Worm (Caenorhabditis elegans) whole organism, late embryonic: ENCODE results near the gene R08D7.7.

Experiments
- C38D4.7 ChIP-seq: fragments of 200-800 bp; sonication (Bioruptor generic); optimal IDR thresholded peaks from 2 replicates; lab custom pipeline; 2018; ENCODE audit warnings: mild to moderate bottlenecking, missing genetic modification characterization, moderate library complexity, missing compliant biosample characterization
- F13H6.1 ChIP-seq: sonication (generic microtip); optimal IDR thresholded peaks from 2 replicates; lab custom pipeline; 2016; ENCODE audit warnings: missing genetic modification characterization, missing compliant biosample characterization
- K02D7.2 ChIP-seq: sonication (generic microtip); optimal IDR thresholded peaks from 2 replicates; lab custom pipeline; 2017; ENCODE audit warnings: mild to moderate bottlenecking, missing genetic modification characterization, missing compliant biosample characterization
- K09A11.1 ChIP-seq: sonication (generic microtip); optimal IDR thresholded peaks from 2 replicates; lab custom pipeline; 2017; ENCODE audit warnings: antibody characterized with exemption, mild to moderate bottlenecking, missing genetic modification characterization, missing compliant biosample characterization; ENCODE audit not compliant: insufficient read depth
- T23F11.4 ChIP-seq: fragments of 200-800 bp; sonication (Bioruptor generic); optimal IDR thresholded peaks from 2 replicates; lab custom pipeline; 2018; ENCODE audit warnings: mild to moderate bottlenecking, missing genetic modification characterization, missing compliant biosample characterization
- ceh-18 ChIP-seq: sonication (generic microtip); optimal IDR thresholded peaks from 2 replicates; lab custom pipeline; 2016; ENCODE audit warnings: missing genetic modification characterization, missing compliant biosample characterization
- ceh-2 ChIP-seq: sonication (generic microtip); optimal IDR thresholded peaks from 2 replicates; lab custom pipeline; 2016; ENCODE audit warnings: missing genotype, missing genetic modification characterization, missing compliant biosample characterization
- ceh-24 ChIP-seq: sonication (generic microtip); optimal IDR thresholded peaks from 2 replicates; lab custom pipeline; 2016; ENCODE audit warnings: mild to moderate bottlenecking, missing genetic modification characterization, missing compliant biosample characterization
- ceh-31 ChIP-seq: sonication (generic microtip); optimal IDR thresholded peaks from 2 replicates; lab custom pipeline; 2016; ENCODE audit warnings: missing genetic modification characterization, missing compliant biosample characterization
- ceh-34 ChIP-seq: sonication (generic microtip); optimal IDR thresholded peaks from 2 replicates; lab custom pipeline; 2016; ENCODE audit warnings: mild to moderate bottlenecking, missing genetic modification characterization, missing compliant biosample characterization
- ceh-45 ChIP-seq: fragments of 200-800 bp; sonication (Bioruptor generic); IDR thresholded peaks from 2 replicates; pipeline ENCODE4 v1.3.6; 2022; ENCODE audit warnings: missing genetic modification reagents, missing genetic modification characterization, missing compliant biosample characterization
- ceh-48 ChIP-seq: sonication (generic microtip); optimal IDR thresholded peaks from 2 replicates; lab custom pipeline; 2016; ENCODE audit warnings: missing genetic modification characterization, inconsistent platforms, missing compliant biosample characterization
- che-1 ChIP-seq: sonication (generic microtip); optimal IDR thresholded peaks from 2 replicates; lab custom pipeline; 2016; ENCODE audit warnings: mild to moderate bottlenecking, missing genetic modification characterization, missing compliant biosample characterization
- dmd-4 ChIP-seq: sonication (generic microtip); optimal IDR thresholded peaks from 2 replicates; lab custom pipeline; 2016; ENCODE audit warnings: borderline replicate concordance, missing genetic modification characterization, missing compliant biosample characterization
- dve-1 ChIP-seq: sonication (generic microtip); optimal IDR thresholded peaks from 2 replicates; lab custom pipeline; 2017; ENCODE audit warnings: antibody characterized with exemption, mild to moderate bottlenecking, missing genetic modification characterization, missing compliant biosample characterization
- ets-4 ChIP-seq: sonication (generic microtip); optimal IDR thresholded peaks from 2 replicates; lab custom pipeline; 2016; ENCODE audit warnings: missing genetic modification characterization, missing compliant biosample characterization
- fkh-10 ChIP-seq: fragments of 150-350 bp; optimal IDR thresholded peaks from 2 replicates; lab custom pipeline; 2014; ENCODE audit warnings: missing biosample characterization, missing genetic modification reagents, missing genetic modification characterization
- gmeb-2 ChIP-seq: sonication (generic microtip); optimal IDR thresholded peaks from 2 replicates; lab custom pipeline; 2016; ENCODE audit warnings: missing genetic modification characterization, inconsistent platforms, missing compliant biosample characterization
- hlh-15 ChIP-seq: sonication (generic microtip); optimal IDR thresholded peaks from 2 replicates; lab custom pipeline; 2016; ENCODE audit warnings: missing genetic modification characterization, missing compliant biosample characterization
- hlh-6 ChIP-seq: sonication (generic microtip); optimal IDR thresholded peaks from 2 replicates; lab custom pipeline; 2016; ENCODE audit warnings: missing genotype, missing genetic modification characterization, missing compliant biosample characterization
- madf-2 ChIP-seq: sonication (generic microtip); optimal IDR thresholded peaks from 2 replicates; lab custom pipeline; 2017; ENCODE audit warnings: missing genetic modification characterization, missing compliant biosample characterization
- mec-3 ChIP-seq: sonication (generic microtip); optimal IDR thresholded peaks from 2 replicates; lab custom pipeline; 2016; ENCODE audit warnings: borderline replicate concordance, missing genetic modification characterization, missing compliant biosample characterization
- nfya-1 ChIP-seq: sonication (generic microtip); optimal IDR thresholded peaks from 2 replicates; lab custom pipeline; 2017; ENCODE audit warnings: missing genetic modification characterization, mild to moderate bottlenecking, missing compliant biosample characterization, antibody characterized with exemption, moderate library complexity
- nhr-11 ChIP-seq: fragments of 150-350 bp; optimal IDR thresholded peaks from 2 replicates; lab custom pipeline; 2014; ENCODE audit warnings: missing biosample characterization, missing genetic modification characterization
- nhr-232 ChIP-seq: sonication (generic microtip); optimal IDR thresholded peaks from 2 replicates; lab custom pipeline; 2016; ENCODE audit warnings: missing genetic modification characterization, missing compliant biosample characterization
- odd-2 ChIP-seq: sonication (generic microtip); optimal IDR thresholded peaks from 2 replicates; lab custom pipeline; 2017; ENCODE audit warnings: antibody characterized with exemption, mild to moderate bottlenecking, missing genetic modification characterization, missing compliant biosample characterization
- pag-3 ChIP-seq: sonication (generic microtip); optimal IDR thresholded peaks from 2 replicates; lab custom pipeline; 2016; ENCODE audit warnings: missing compliant biosample characterization, missing genetic modification characterization, borderline replicate concordance
- pat-9 ChIP-seq: fragments of 200-800 bp; sonication (Bioruptor generic); optimal IDR thresholded peaks from 2 replicates; lab custom pipeline; 2018; ENCODE audit warnings: mild to moderate bottlenecking, missing genetic modification characterization, moderate library complexity, missing compliant biosample characterization
- pha-2 ChIP-seq: sonication (generic microtip); optimal IDR thresholded peaks from 2 replicates; lab custom pipeline; 2017; ENCODE audit warnings: mild to moderate bottlenecking, missing genetic modification characterization, missing compliant biosample characterization
- sox-4 ChIP-seq: sonication (generic microtip); optimal IDR thresholded peaks from 2 replicates; lab custom pipeline; 2017; ENCODE audit warnings: mild to moderate bottlenecking, missing genetic modification characterization, inconsistent platforms, missing compliant biosample characterization
- tbx-7 ChIP-seq: sonication (generic microtip); optimal IDR thresholded peaks from 2 replicates; lab custom pipeline; 2016; ENCODE audit warnings: missing genotype, missing genetic modification characterization, missing compliant biosample characterization
- unc-86 ChIP-seq: sonication (generic microtip); optimal IDR thresholded peaks from 2 replicates; lab custom pipeline; 2016; ENCODE audit warnings: missing genetic modification characterization, missing compliant biosample characterization
- ztf-16 ChIP-seq: sonication (generic microtip); optimal IDR thresholded peaks from 2 replicates; lab custom pipeline; 2017; ENCODE audit warnings: missing genetic modification characterization, missing compliant biosample characterization

Gene R08D7.7

DNA sequence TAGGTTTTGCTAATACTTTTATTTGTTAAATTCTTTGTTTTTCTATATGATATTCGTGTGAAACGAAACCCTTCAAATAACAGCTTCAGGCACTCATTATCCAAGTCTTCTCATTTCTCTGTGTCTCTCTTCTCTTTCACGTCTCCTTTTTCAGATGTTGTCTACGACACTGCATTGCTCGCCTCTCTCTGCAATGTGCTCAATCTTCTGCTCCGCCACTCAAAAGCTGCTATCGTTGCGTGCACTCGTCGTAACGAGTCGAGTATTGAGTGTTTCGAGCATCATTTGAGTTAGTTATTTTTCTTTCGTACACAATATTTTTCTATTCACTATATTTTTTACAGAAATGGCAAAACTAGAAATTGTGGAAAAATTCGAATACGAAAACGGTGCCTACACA is 16.7 kb upstream of the R08D7.7 start:
- TF ChIP-seq mec-3 (tag; lab: Kevin White, UChicago) (no peak), ets-4 (tag; lab: Kevin White, UChicago) (no peak), K02D7.2 (tag; lab: Kevin White, UChicago) (no peak), fkh-10 (GFP tag; lab: Kevin White, UChicago) (no peak), dmd-4 (no peak), gmeb-2 (no peak), hlh-15 (tag; lab: Kevin White, UChicago) (no peak), C38D4.7 (no peak), unc-86 (tag; lab: Kevin White, UChicago) (no peak), ceh-34 (no peak), nfya-1 (tag; lab: Kevin White, UChicago) (no peak), ceh-45 (GFP tag; lab: Robert Waterston, UW) (no peak), pag-3 (tag; lab: Kevin White, UChicago) (no peak), ceh-48 (tag; lab: Kevin White, UChicago) (no peak), ztf-16 (tag; lab: Kevin White, UChicago) (no peak), pat-9 (tag; lab: Kevin White, UChicago) (no peak), ceh-24 (tag; lab: Kevin White, UChicago) (no peak), K09A11.1 (tag; lab: Kevin White, UChicago) (no peak)

DNA sequence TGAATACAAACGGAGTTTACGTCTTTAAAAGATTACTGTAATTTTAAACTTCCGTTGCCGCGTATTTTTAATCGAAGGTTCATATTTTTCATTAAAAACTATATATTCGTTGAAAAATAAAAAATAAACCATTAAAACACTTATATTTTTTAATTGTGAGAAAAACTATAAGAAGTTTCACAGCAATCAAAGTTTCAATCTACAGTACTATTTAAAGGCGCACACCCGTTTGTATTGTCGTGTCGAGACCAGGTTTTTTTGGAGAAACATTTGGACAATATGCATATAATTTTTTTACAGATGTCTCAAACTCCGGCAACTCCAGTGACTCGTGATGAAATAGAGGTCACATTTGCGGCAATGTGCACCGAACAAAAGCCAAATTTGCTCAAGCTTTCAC is 16.0 kb upstream of the R08D7.7 start, which contains the start of gene R08D7.5:
TSS of gene R08D7.5 (plus strand) at position 301 of the 400 bp plus-strand sequence.
- TF ChIP-seq che-1 (no peak), ceh-18 (tag; lab: Kevin White, UChicago) (no peak), nfya-1 (tag; lab: Kevin White, UChicago) (no peak), hlh-6 (tag; lab: Kevin White, UChicago) (no peak), tbx-7 (tag; lab: Kevin White, UChicago) (no peak), T23F11.4 (no peak), sox-4 (no peak), K02D7.2 (tag; lab: Kevin White, UChicago) (no peak), dve-1 (tag; lab: Kevin White, UChicago) (no peak), F13H6.1 (tag; lab: Kevin White, UChicago) (no peak), ceh-31 (tag; lab: Kevin White, UChicago) (no peak), mec-3 (tag; lab: Kevin White, UChicago) (no peak), C38D4.7 (no peak), pha-2 (tag; lab: Kevin White, UChicago) (no peak), odd-2 (no peak), ceh-24 (tag; lab: Kevin White, UChicago) (no peak), madf-2 (tag; lab: Kevin White, UChicago) (no peak), hlh-15 (tag; lab: Kevin White, UChicago) (no peak), nhr-11 (tag; lab: Kevin White, UChicago) (no peak), pat-9 (tag; lab: Kevin White, UChicago) (no peak)
- TF ChIP-seq, all 69 proteins: peak for 0

DNA sequence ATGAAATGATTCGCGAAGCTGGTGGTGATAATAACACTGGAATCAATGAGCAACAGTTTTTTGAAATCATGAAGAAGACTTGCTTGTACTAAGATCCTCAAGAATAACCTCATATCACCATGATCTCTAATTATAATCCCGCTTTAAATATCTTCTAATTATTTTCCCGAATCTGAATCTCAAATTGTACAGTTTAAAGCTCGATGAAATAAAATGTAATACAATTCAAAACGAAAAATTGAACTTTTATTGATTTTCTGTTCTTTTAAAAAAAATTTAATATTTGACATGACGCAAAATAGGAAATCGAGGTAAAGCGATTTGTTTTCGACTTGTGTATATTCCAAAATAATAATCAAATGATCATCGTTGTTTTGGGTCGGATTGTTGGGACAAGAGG is 15.0 kb upstream of the R08D7.7 start:
- no peak for TF ChIP-seq gmeb-2
- TF ChIP-seq ceh-45 (GFP tag; lab: Robert Waterston, UW) = no peak
- TF ChIP-seq ceh-2 (tag; lab: Kevin White, UChicago) = no peak

DNA sequence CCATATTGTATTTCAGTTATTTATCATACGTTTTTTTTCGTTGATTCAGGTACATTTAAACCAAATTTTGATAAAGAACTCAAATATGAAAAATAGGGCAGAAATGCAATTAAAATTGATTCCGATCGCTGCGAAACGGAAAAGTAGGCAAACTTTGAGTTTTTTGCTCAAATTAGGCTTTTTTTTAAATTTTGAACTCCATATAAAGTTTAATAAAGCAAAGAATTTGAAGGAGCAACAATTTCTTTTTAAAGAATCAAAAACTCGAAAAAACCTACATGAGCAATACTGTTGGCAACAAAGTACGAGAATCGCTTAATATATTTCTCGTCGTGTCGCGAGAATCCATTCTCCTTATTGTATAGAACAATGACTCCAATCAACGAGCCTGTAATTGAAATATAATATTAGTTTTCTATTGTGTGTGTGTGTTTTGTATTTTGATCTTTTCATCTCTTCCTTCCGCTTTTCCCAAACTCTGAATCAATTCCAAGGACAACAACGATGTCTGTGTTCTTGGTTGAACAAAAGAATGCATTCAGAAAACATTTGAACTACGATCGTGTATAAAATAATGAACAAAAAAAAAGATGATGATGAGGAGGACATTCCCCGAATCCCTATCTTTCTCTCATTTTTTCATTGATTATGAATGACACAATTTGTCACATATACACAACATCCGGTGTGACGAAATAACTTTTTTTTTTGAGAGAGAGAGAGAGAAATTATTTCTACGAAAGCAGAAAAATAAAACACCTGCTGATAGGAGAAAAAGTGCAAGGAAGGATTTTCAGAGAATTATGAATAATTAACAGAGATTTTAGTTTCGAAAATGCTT is 11.1 kb upstream of the R08D7.7 start:
- no peak for TF ChIP-seq nhr-232 (tag; lab: Kevin White, UChicago)
